Fruit fly (Drosophila melanogaster) whole organism: ENCODE measurements around the gene CG13689.

Source experiments
- CG8478 ChIP-seq: fragments of >200 bp; optimal IDR thresholded peaks from 2 replicates; lab custom pipeline; 2018; ENCODE audit warnings: inconsistent platforms
- EcR ChIP-seq, 2 experiments: fragments of >200 bp; optimal IDR thresholded peaks; 2 replicates each; lab custom pipeline; 2017; ENCODE audit warnings: missing biosample characterization in 2 of 2, missing genetic modification characterization in 2 of 2, missing genetic modification reagents in 2 of 2
- pan ChIP-seq: fragments of >200 bp; optimal IDR thresholded peaks from 2 replicates; lab custom pipeline; 2017
- psq ChIP-seq: fragments of >200 bp; optimal IDR thresholded peaks from 2 replicates; lab custom pipeline; 2017
- usp ChIP-seq: fragments of >200 bp; optimal IDR thresholded peaks from 2 replicates; lab custom pipeline; 2017; ENCODE audit warnings: missing biosample characterization, missing genetic modification characterization, mixed read lengths

dm6 chr2L:612778-613177, 10.2 kb downstream of the CG13689 start:
- TF ChIP-seq usp, result no peak
- TF ChIP-seq CG8478 (lab: Kevin White, UChicago), result no peak
- no peak for TF ChIP-seq EcR (GFP tag; optimal IDR thresholded peaks at IDR 0.05; lab: Kevin White, UChicago)
- no peak for TF ChIP-seq psq (lab: Kevin White, UChicago)
- TF ChIP-seq pan, result no peak
